Worm (Caenorhabditis elegans) whole organism, L2 larva: ENCODE data around the gene slo-2.

ENCODE experiments used
- F13H6.1 ChIP-seq: sonication (generic microtip); optimal IDR thresholded peaks from 2 replicates; lab custom pipeline; 2016; ENCODE audit warnings: missing genetic modification characterization, missing compliant biosample characterization
- lin-39 ChIP-seq: fragments of 150-350 bp; optimal IDR thresholded peaks from 2 replicates; lab custom pipeline; 2014; ENCODE audit warnings: missing biosample characterization, missing genetic modification reagents, missing genetic modification characterization
- lsy-2 ChIP-seq, 2 experiments: fragments of 150-350 bp in 1 of 2; sonication (generic microtip) in 1 of 2; optimal IDR thresholded peaks; 2 replicates each; lab custom pipeline; 2014 to 2017; ENCODE audit warnings: missing biosample characterization in 2 of 2, missing genetic modification characterization in 2 of 2
- nhr-10 ChIP-seq: sonication (generic microtip); optimal IDR thresholded peaks from 2 replicates; lab custom pipeline; 2017; ENCODE audit warnings: missing biosample characterization, missing genetic modification characterization
- nhr-237 ChIP-seq: fragments of 150-350 bp; optimal IDR thresholded peaks from 2 replicates; lab custom pipeline; 2014; ENCODE audit warnings: missing biosample characterization, missing genetic modification characterization
- nhr-77 ChIP-seq: fragments of 150-350 bp; optimal IDR thresholded peaks from 2 replicates; lab custom pipeline; 2014; ENCODE audit warnings: missing biosample characterization, missing genetic modification characterization
- sem-4 ChIP-seq: fragments of 150-350 bp; optimal IDR thresholded peaks from 2 replicates; lab custom pipeline; 2014; ENCODE audit warnings: missing biosample characterization, missing genetic modification reagents, missing genetic modification characterization
- snpc-4 ChIP-seq: fragments of 150-350 bp; optimal IDR thresholded peaks from 2 replicates; lab custom pipeline; 2014; ENCODE audit warnings: missing biosample characterization, missing genetic modification characterization
- unc-55 ChIP-seq: fragments of 150-350 bp; sonication (generic microtip); optimal IDR thresholded peaks from 3 replicates; lab custom pipeline; 2014; ENCODE audit warnings: missing biosample characterization, missing genetic modification reagents, missing genetic modification characterization

ce11 chrX:11433488-11433887 is 27.8 kb upstream of the slo-2 start, which contains the start of gene hum-4:
- TF ChIP-seq snpc-4 (tag; lab: Kevin White, UChicago) (no peak), nhr-77 (no peak), nhr-10 (tag; lab: Kevin White, UChicago) (no peak), nhr-237 (no peak), lsy-2 (tag; optimal IDR thresholded peaks at IDR 0.05; lab: Kevin White, UChicago) (no peak), unc-55 (GFP tag; lab: Kevin White, UChicago) (no peak), sem-4 (tag; lab: Kevin White, UChicago) (no peak), lin-39 (tag; lab: Kevin White, UChicago) (no peak), F13H6.1 (no peak)
